Fruit fly (Drosophila melanogaster): Measurements from ENCODE around the gene CG15258.

CG15258 gene

DNA sequence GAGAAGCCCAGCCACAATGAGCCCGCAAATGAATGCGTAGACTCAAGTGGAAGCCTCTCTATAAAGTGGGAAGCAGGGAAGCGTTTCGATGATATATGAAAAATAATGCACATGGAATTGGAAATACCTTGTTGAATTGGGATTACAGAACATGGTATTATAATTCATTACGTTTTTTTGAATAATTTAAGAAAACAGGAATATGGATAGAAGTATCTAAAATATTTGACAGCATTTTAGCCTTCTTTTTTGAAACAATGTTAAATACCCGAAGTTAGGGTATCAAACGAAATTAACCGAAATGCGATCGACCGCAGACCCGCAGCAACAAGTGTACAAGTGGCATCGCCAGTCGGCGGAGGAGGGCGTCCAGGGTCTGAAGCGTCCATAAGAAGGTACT lies 24.6 kb upstream of the CG15258 start:
- TF ChIP-seq rgr (GFP tag; optimal IDR thresholded peaks at IDR 0.05) (peak; percentile 67), Rel (GFP tag; optimal IDR thresholded peaks at IDR 0.05) (peak; percentile 1), Rel (tag; optimal IDR thresholded peaks at IDR 0.05) (no peak), Abd-B (GFP tag; optimal IDR thresholded peaks at IDR 0.05) (no peak), Dif (GFP tag; optimal IDR thresholded peaks at IDR 0.05; ENCODE audit: partially characterized antibody) (no peak), psq (GFP tag; optimal IDR thresholded peaks at IDR 0.05) (peak; percentile 74), GATAd (GFP tag; optimal IDR thresholded peaks at IDR 0.05) (no peak), usp (GFP tag; optimal IDR thresholded peaks at IDR 0.05) (no peak), Hr78 (GFP tag; optimal IDR thresholded peaks at IDR 0.05) (no peak), br (GFP tag; optimal IDR thresholded peaks at IDR 0.05) (peak; percentile 79), brk (GFP tag; optimal IDR thresholded peaks at IDR 0.05) (peak; percentile 61), Jra (GFP tag; optimal IDR thresholded peaks at IDR 0.05) (peak; percentile 27), Dfd (GFP tag; optimal IDR thresholded peaks at IDR 0.05) (no peak), Myc (optimal IDR thresholded peaks at IDR 0.05) (no peak), Vsx2 (GFP tag; optimal IDR thresholded peaks at IDR 0.05; ENCODE audit: partially characterized antibody) (no peak), CG32264 (GFP tag; optimal IDR thresholded peaks at IDR 0.05) (peak; percentile 42), dl (GFP tag; optimal IDR thresholded peaks at IDR 0.05; ENCODE audit: insufficient read depth in 1 of 2, partially characterized antibody in 2 of 2) (no peak), sage (GFP tag; optimal IDR thresholded peaks at IDR 0.05) (peak; percentile 39), OdsH (GFP tag; optimal IDR thresholded peaks at IDR 0.05) (peak; percentile 81), dmrt93B (GFP tag; optimal IDR thresholded peaks at IDR 0.05) (peak; percentile 69), woc (GFP tag; optimal IDR thresholded peaks at IDR 0.05) (peak; percentile 94), foxo (GFP tag; optimal IDR thresholded peaks at IDR 0.05) (peak in 1 of 2 experiments; percentile 81), jim (GFP tag; optimal IDR thresholded peaks at IDR 0.05) (no peak), CG9705 (GFP tag; optimal IDR thresholded peaks at IDR 0.05) (peak; percentile 39), HLH106 (tag; optimal IDR thresholded peaks at IDR 0.05) (peak; percentile 87), CrebA (GFP tag; optimal IDR thresholded peaks at IDR 0.05; ENCODE audit: borderline replicate concordance) (no peak), sv (GFP tag; optimal IDR thresholded peaks at IDR 0.05) (no peak), Hnf4 (GFP tag; optimal IDR thresholded peaks at IDR 0.05) (peak; percentile 53), fru (GFP tag; optimal IDR thresholded peaks at IDR 0.05) (peak; percentile 88), lola (GFP tag; optimal IDR thresholded peaks at IDR 0.05) (no peak), ey (GFP tag; optimal IDR thresholded peaks at IDR 0.05) (peak; percentile 78), tai (GFP tag; optimal IDR thresholded peaks at IDR 0.05) (no peak), Mio (GFP tag; optimal IDR thresholded peaks at IDR 0.05) (no peak), N (GFP tag; optimal IDR thresholded peaks at IDR 0.05) (no peak), dsf (GFP tag; optimal IDR thresholded peaks at IDR 0.05; ENCODE audit: borderline replicate concordance) (no peak), Sp1 (GFP tag; optimal IDR thresholded peaks at IDR 0.05) (peak; percentile 66), pan (optimal IDR thresholded peaks at IDR 0.05) (no peak), Hr83 (GFP tag; optimal IDR thresholded peaks at IDR 0.05; ENCODE audit: poor library complexity, severe bottlenecking) (no peak), h (GFP tag; optimal IDR thresholded peaks at IDR 0.05) (peak; percentile 90)

- TF ChIP-seq Vsx2 (GFP tag; optimal IDR thresholded peaks at IDR 0.05; ENCODE audit: partially characterized antibody) (no peak), CG32264 (GFP tag; optimal IDR thresholded peaks at IDR 0.05) (no peak), dsf (GFP tag; optimal IDR thresholded peaks at IDR 0.05; ENCODE audit: borderline replicate concordance) (no peak), foxo (GFP tag; optimal IDR thresholded peaks at IDR 0.05) (peak in 1 of 2 experiments; percentile 75), Mio (GFP tag; optimal IDR thresholded peaks at IDR 0.05) (no peak), fru (GFP tag; optimal IDR thresholded peaks at IDR 0.05) (peak; percentile 83), psq (GFP tag; optimal IDR thresholded peaks at IDR 0.05) (peak; percentile 63), sage (GFP tag; optimal IDR thresholded peaks at IDR 0.05) (no peak), dmrt93B (GFP tag; optimal IDR thresholded peaks at IDR 0.05) (peak; percentile 47), Sp1 (GFP tag; optimal IDR thresholded peaks at IDR 0.05) (peak; percentile 87), HLH106 (tag; optimal IDR thresholded peaks at IDR 0.05) (peak; percentile 77), brk (GFP tag; optimal IDR thresholded peaks at IDR 0.05) (peak; percentile 14), GATAd (GFP tag; optimal IDR thresholded peaks at IDR 0.05) (no peak), OdsH (GFP tag; optimal IDR thresholded peaks at IDR 0.05) (peak; percentile 64), CrebA (GFP tag; optimal IDR thresholded peaks at IDR 0.05; ENCODE audit: borderline replicate concordance) (no peak), rgr (GFP tag; optimal IDR thresholded peaks at IDR 0.05) (peak; percentile 48), pan (optimal IDR thresholded peaks at IDR 0.05) (no peak), lola (GFP tag; optimal IDR thresholded peaks at IDR 0.05) (no peak)
Observed at dm6 chr2L:15385340-15385739, 23.9 kb upstream of the CG15258 start.

All from whole organism, wandering third instar larva.